Worm (Caenorhabditis elegans): ENCODE data around the gene vps-22.

vps-22 gene

ce11 chrIII:4937022-4937421, 25.3 kb downstream of the vps-22 start, which contains the start of gene fsn-1:
TSS of gene fsn-1 (plus strand) at chrIII:4937322.
- TF ChIP-seq snpc-4 (tag; optimal IDR thresholded peaks at IDR 0.05) (no peak), sem-4 (tag; optimal IDR thresholded peaks at IDR 0.05) (no peak), ama-1 (optimal IDR thresholded peaks at IDR 0.05) (no peak), egl-27 (tag; optimal IDR thresholded peaks at IDR 0.05) (no peak), ztf-1 (GFP tag; conservative IDR thresholded peaks at IDR 0.05) (no peak), ZK546.5 (tag; optimal IDR thresholded peaks at IDR 0.05) (no peak), unc-39 (tag; optimal IDR thresholded peaks at IDR 0.05) (no peak), sma-9 (GFP tag; optimal IDR thresholded peaks at IDR 0.05) (no peak), sma-9 (tag; optimal IDR thresholded peaks at IDR 0.05) (no peak)

DNA sequence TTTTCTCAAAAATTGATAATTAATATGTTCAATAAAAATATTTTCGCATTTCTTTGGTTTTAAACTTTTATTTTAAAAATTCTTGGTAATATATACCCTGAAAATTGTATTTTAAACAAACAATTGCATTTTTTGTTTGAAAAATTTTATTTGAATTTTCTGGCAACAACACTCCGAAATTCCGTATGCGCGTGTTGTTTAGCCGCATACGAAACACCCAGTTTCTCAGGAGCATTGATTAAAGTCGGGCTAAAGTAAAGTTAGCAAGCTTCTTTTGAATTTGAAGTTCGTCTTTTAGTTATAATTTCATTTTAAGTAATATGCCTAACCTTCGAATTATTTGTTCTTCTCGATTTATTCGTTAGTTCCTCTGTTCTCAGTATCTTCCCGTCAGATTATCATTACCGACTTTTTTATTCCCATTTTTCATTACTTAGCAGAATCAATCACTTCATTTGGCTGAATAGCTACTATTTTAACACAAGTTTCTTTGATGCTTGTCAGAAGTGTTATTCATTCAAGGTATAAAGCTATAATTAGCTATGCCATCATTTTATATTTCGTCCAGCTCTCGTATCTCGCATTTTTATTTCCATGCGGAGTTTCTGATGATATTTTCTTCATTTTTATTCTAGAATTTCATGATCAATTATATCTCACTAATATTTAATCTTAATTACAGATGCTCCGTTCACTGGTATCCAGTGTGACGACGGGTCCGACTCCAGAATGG, 27.2 kb downstream of the vps-22 start, which contains the start of gene mrps-18C:
Gene mrps-18C (plus strand): TSS at position 683 of the 733 bp plus-strand sequence.
- TF ChIP-seq gmeb-1 (tag; optimal IDR thresholded peaks at IDR 0.05) = peak; percentile 50
- TF ChIP-seq crh-2 (tag; optimal IDR thresholded peaks at IDR 0.05) = no peak
- peak in 1 of 2 experiments; percentile 53 for TF ChIP-seq lsy-2 (tag; optimal IDR thresholded peaks at IDR 0.05)
- no peak for TF ChIP-seq unc-62 (GFP tag; optimal IDR thresholded peaks at IDR 0.05)
- TF ChIP-seq C34F6.9 (tag; optimal IDR thresholded peaks at IDR 0.05) = peak; percentile 44
- TF ChIP-seq unc-55 (GFP tag; optimal IDR thresholded peaks at IDR 0.05) = peak; percentile 52

ce11 chrIII:4932203-4932699, 30.0 kb downstream of the vps-22 start, which contains the start of the genes C26E6.12 and eri-9:
TSS of gene C26E6.12 (minus strand) at chrIII:4932253.
TSS of gene eri-9 (plus strand) at chrIII:4932450.
- TF ChIP-seq sma-9 (GFP tag; optimal IDR thresholded peaks at IDR 0.05) (no peak), sma-9 (tag; optimal IDR thresholded peaks at IDR 0.05) (no peak), elt-1 (tag; optimal IDR thresholded peaks at IDR 0.05) (no peak), Y55F3AM.14 (GFP tag; optimal IDR thresholded peaks at IDR 0.05) (no peak), C34F6.9 (tag; optimal IDR thresholded peaks at IDR 0.05) (no peak), peb-1 (tag; optimal IDR thresholded peaks at IDR 0.05) (no peak), nhr-11 (tag; optimal IDR thresholded peaks at IDR 0.05) (no peak), sma-3 (GFP tag; optimal IDR thresholded peaks at IDR 0.05) (no peak)

DNA sequence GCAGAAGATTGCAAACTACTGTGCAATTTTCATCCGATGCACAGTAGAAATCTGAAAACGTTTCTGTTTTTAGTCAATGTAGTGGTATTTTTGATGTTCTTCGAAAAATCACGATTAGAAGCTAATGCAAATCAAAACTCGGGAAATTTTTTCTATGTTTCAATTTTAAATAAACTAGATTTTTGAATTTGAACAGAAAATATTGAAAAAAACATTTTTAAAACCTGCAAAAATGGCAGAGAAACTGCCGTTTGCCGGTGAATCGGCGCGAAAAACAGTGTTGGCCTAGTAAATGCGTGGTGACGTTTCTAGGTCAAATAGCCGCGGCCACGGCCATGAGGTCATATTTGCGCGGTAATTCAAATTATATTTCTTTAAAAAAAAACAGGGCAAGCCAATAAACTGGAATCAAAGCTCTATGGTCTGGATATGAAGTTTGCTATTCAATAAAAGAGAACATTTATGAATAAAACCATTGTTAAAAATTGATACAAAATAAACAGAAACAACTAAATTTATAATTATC, 32.1 kb downstream of the vps-22 start, which contains the start of gene set-2:
Gene set-2 (minus strand): TSS at position 51 of the 526 bp plus-strand sequence.
- TF ChIP-seq C34F6.9 (tag; optimal IDR thresholded peaks at IDR 0.05) = peak; percentile 52
- no peak for TF ChIP-seq egl-27 (tag; optimal IDR thresholded peaks at IDR 0.05)
- TF ChIP-seq sma-3 (GFP tag; optimal IDR thresholded peaks at IDR 0.05) = peak; percentile 57
- no peak for TF ChIP-seq nhr-12 (tag; optimal IDR thresholded peaks at IDR 0.05)
- no peak for TF ChIP-seq ztf-1 (GFP tag; conservative IDR thresholded peaks at IDR 0.05)
- no peak for TF ChIP-seq unc-62 (GFP tag; optimal IDR thresholded peaks at IDR 0.05)
- no peak for TF ChIP-seq mbf-1 (tag; optimal IDR thresholded peaks at IDR 0.05)
- no peak for TF ChIP-seq nhr-23 (tag; optimal IDR thresholded peaks at IDR 0.05)
- TF ChIP-seq crh-2 (tag; optimal IDR thresholded peaks at IDR 0.05) = peak; percentile 70
- TF ChIP-seq zag-1 (tag; optimal IDR thresholded peaks at IDR 0.05) = no peak
- no peak for TF ChIP-seq peb-1 (tag; optimal IDR thresholded peaks at IDR 0.05)
- no peak for TF ChIP-seq snpc-4 (tag; optimal IDR thresholded peaks at IDR 0.05)
- TF ChIP-seq nhr-77 (tag; optimal IDR thresholded peaks at IDR 0.05) = no peak
- no peak for TF ChIP-seq nhr-6 (tag; optimal IDR thresholded peaks at IDR 0.05)
- TF ChIP-seq nhr-129 (tag; optimal IDR thresholded peaks at IDR 0.05) = no peak
- peak; percentile 14 for TF ChIP-seq fos-1 (tag; optimal IDR thresholded peaks at IDR 0.05)
- peak; percentile 64 for TF ChIP-seq lin-13 (GFP tag; optimal IDR thresholded peaks at IDR 0.05)
- peak; percentile 65 for TF ChIP-seq F13H6.1 (tag; optimal IDR thresholded peaks at IDR 0.05)
- TF ChIP-seq aly-2 (tag; optimal IDR thresholded peaks at IDR 0.05) = no peak
- TF ChIP-seq nhr-11 (tag; optimal IDR thresholded peaks at IDR 0.05) = no peak
- peak; percentile 28 for TF ChIP-seq lin-11 (tag; optimal IDR thresholded peaks at IDR 0.05)
- peak; percentile 92 for TF ChIP-seq gmeb-1 (tag; optimal IDR thresholded peaks at IDR 0.05)
- no peak for TF ChIP-seq ztf-11 (tag; optimal IDR thresholded peaks at IDR 0.05)
- no peak for TF ChIP-seq elt-3 (tag; optimal IDR thresholded peaks at IDR 0.05)
- peak; percentile 38 for TF ChIP-seq sma-9 (GFP tag; optimal IDR thresholded peaks at IDR 0.05)
- TF ChIP-seq sma-9 (tag; optimal IDR thresholded peaks at IDR 0.05) = no peak
- no peak for TF ChIP-seq mab-5 (tag; optimal IDR thresholded peaks at IDR 0.05)
- no peak for TF ChIP-seq elt-1 (tag; optimal IDR thresholded peaks at IDR 0.05)
- TF ChIP-seq nhr-21 (tag; optimal IDR thresholded peaks at IDR 0.05) = no peak
- no peak for TF ChIP-seq skn-1 (tag; optimal IDR thresholded peaks at IDR 0.05)
- TF ChIP-seq mdl-1 (tag; optimal IDR thresholded peaks at IDR 0.05) = no peak
- TF ChIP-seq alr-1 (tag; optimal IDR thresholded peaks at IDR 0.05) = no peak
- no peak for TF ChIP-seq nhr-10 (tag; optimal IDR thresholded peaks at IDR 0.05)
- TF ChIP-seq Y55F3AM.14 (GFP tag; optimal IDR thresholded peaks at IDR 0.05) = no peak
- TF ChIP-seq R02D3.7 (tag; optimal IDR thresholded peaks at IDR 0.05) = no peak
- TF ChIP-seq lsy-2 (tag; optimal IDR thresholded peaks at IDR 0.05) = peak; percentile 6 to 76
- no peak for TF ChIP-seq blmp-1 (tag; optimal IDR thresholded peaks at IDR 0.05; ENCODE audit: insufficient read depth)
- no peak for TF ChIP-seq ZK546.5 (tag; optimal IDR thresholded peaks at IDR 0.05)
- TF ChIP-seq ztf-4 (tag; optimal IDR thresholded peaks at IDR 0.05) = peak; percentile 2
- TF ChIP-seq unc-55 (GFP tag; optimal IDR thresholded peaks at IDR 0.05) = peak; percentile 60

Data from whole organism, L2 larva.